Worm (Caenorhabditis elegans): ENCODE measurements around the gene M02A10.1.
A peak's percentile ranks its signal among the peaks of the same experiment; 100 is the strongest.

The M02A10.1 gene

ce11 chrX:736989-737388 is 30.4 kb downstream of the M02A10.1 start:
- TF ChIP-seq nhr-71 (tag; optimal IDR thresholded peaks at IDR 0.05) (peak; percentile 27), sptf-1 (tag; optimal IDR thresholded peaks at IDR 0.05) (no peak), unc-86 (tag; optimal IDR thresholded peaks at IDR 0.05) (peak; percentile 63)

ce11 chrX:748319-748718 is 41.7 kb downstream of the M02A10.1 start:
- no peak for TF ChIP-seq sox-4 (tag; optimal IDR thresholded peaks at IDR 0.05)
- TF ChIP-seq alr-1 (tag; optimal IDR thresholded peaks at IDR 0.05; ENCODE audit: borderline replicate concordance) = no peak
- TF ChIP-seq pag-3 (tag; optimal IDR thresholded peaks at IDR 0.05; ENCODE audit: borderline replicate concordance, insufficient read depth) = no peak
- no peak for TF ChIP-seq unc-62 (GFP tag; optimal IDR thresholded peaks at IDR 0.05)
- no peak for TF ChIP-seq C04F5.9 (tag; optimal IDR thresholded peaks at IDR 0.05)
- no peak for TF ChIP-seq aha-1 (tag; optimal IDR thresholded peaks at IDR 0.05)
- no peak for TF ChIP-seq jun-1 (tag; optimal IDR thresholded peaks at IDR 0.05)
- no peak for TF ChIP-seq ama-1 (optimal IDR thresholded peaks at IDR 0.05)
- no peak for TF ChIP-seq ceh-8 (GFP tag; optimal IDR thresholded peaks at IDR 0.05)
- no peak for TF ChIP-seq fos-1 (tag; optimal IDR thresholded peaks at IDR 0.05)
- TF ChIP-seq xbp-1 (tag; optimal IDR thresholded peaks at IDR 0.05) = no peak
- no peak for TF ChIP-seq lin-35 (GFP tag; optimal IDR thresholded peaks at IDR 0.05)

Measured in whole organism, L1 larva.